Worm (Caenorhabditis elegans) whole organism, L4 larva: ENCODE measurements around the gene C55B6.7.

ENCODE experiments used
- F26F4.8 ChIP-seq: fragments of 200-800 bp; sonication (Bioruptor generic); conservative IDR thresholded peaks from 2 replicates; pipeline ENCODE4 v1.3.6; 2022; ENCODE audit warnings: missing genetic modification characterization, missing compliant biosample characterization
- R02D3.7 ChIP-seq: fragments of 150-350 bp; sonication (generic microtip); optimal IDR thresholded peaks from 3 replicates; lab custom pipeline; 2014; ENCODE audit warnings: missing biosample characterization, missing genetic modification characterization
- T20F7.1 ChIP-seq: fragments of 200-800 bp; sonication (Bioruptor generic); optimal IDR thresholded peaks from 2 replicates; lab custom pipeline; 2018; ENCODE audit warnings: mild to moderate bottlenecking, missing genetic modification characterization, missing compliant biosample characterization
- Y5F2A.4 ChIP-seq: fragments of 200-800 bp; sonication (Bioruptor generic); optimal IDR thresholded peaks from 2 replicates; lab custom pipeline; 2018; ENCODE audit warnings: mild to moderate bottlenecking, missing genetic modification characterization, missing compliant biosample characterization
- aha-1 ChIP-seq: fragments of 150-350 bp; peaks from one replicate; lab custom pipeline; 2014; ENCODE audit warnings: missing biosample characterization, missing genetic modification characterization
- attf-4 ChIP-seq: sonication (generic microtip); optimal IDR thresholded peaks from 3 replicates; lab custom pipeline; 2017; ENCODE audit warnings: missing biosample characterization, missing genetic modification characterization
- ceh-28 ChIP-seq: fragments of 150-350 bp; optimal IDR thresholded peaks from 2 replicates; lab custom pipeline; 2014; ENCODE audit warnings: missing biosample characterization, missing genetic modification reagents, missing genetic modification characterization
- dve-1 ChIP-seq: sonication (generic microtip); optimal IDR thresholded peaks from 2 replicates; lab custom pipeline; 2017; ENCODE audit warnings: antibody characterized with exemption, mild to moderate bottlenecking, missing genetic modification characterization, missing compliant biosample characterization; ENCODE audit not compliant: insufficient read depth
- egl-27 ChIP-seq: sonication (generic microtip); optimal IDR thresholded peaks from 3 replicates; lab custom pipeline; 2017; ENCODE audit warnings: missing biosample characterization, missing genetic modification reagents, missing genetic modification characterization
- hlh-30 ChIP-seq: sonication (generic microtip); optimal IDR thresholded peaks from 2 replicates; lab custom pipeline; 2017; ENCODE audit warnings: antibody characterized with exemption, mild to moderate bottlenecking, missing genetic modification characterization, missing compliant biosample characterization; ENCODE audit not compliant: insufficient read depth
- lir-3 ChIP-seq: sonication (generic microtip); optimal IDR thresholded peaks from 2 replicates; lab custom pipeline; 2016; ENCODE audit warnings: mild to moderate bottlenecking, missing genetic modification characterization, missing compliant biosample characterization
- madf-9 ChIP-seq: fragments of 200-800 bp; sonication (Bioruptor generic); conservative IDR thresholded peaks from 2 replicates; pipeline ENCODE4 v1.3.6; 2022; ENCODE audit warnings: missing genetic modification reagents, missing genetic modification characterization, missing compliant biosample characterization
- mdl-1 ChIP-seq, 2 experiments: fragments of 150-350 bp in 1 of 2; sonication (generic microtip) in 1 of 2; optimal IDR thresholded peaks; 2 replicates each; lab custom pipeline; 2014 to 2017; ENCODE audit warnings: missing biosample characterization in 2 of 2, missing genetic modification characterization in 2 of 2
- nhr-11 ChIP-seq: fragments of 150-350 bp; optimal IDR thresholded peaks from 2 replicates; lab custom pipeline; 2014; ENCODE audit warnings: missing biosample characterization, missing genetic modification characterization
- nhr-237 ChIP-seq: sonication (generic microtip); optimal IDR thresholded peaks from 2 replicates; lab custom pipeline; 2017; ENCODE audit warnings: missing biosample characterization, missing genetic modification characterization
- nhr-25 ChIP-seq: sonication (generic microtip); optimal IDR thresholded peaks from 2 replicates; lab custom pipeline; 2017; ENCODE audit warnings: missing genetic modification characterization, mild to moderate bottlenecking, missing compliant biosample characterization, antibody characterized with exemption, moderate library complexity, borderline replicate concordance; ENCODE audit not compliant: insufficient read depth
- nhr-28 ChIP-seq: fragments of 150-350 bp; optimal IDR thresholded peaks from 2 replicates; lab custom pipeline; 2014; ENCODE audit warnings: missing biosample characterization, missing genetic modification characterization
- nhr-42 ChIP-seq: fragments of 200-800 bp; sonication (Bioruptor generic); IDR thresholded peaks from 2 replicates; pipeline ENCODE4 v1.3.6; 2022; ENCODE audit warnings: missing genetic modification characterization, missing compliant biosample characterization
- nhr-48 ChIP-seq: sonication (generic microtip); optimal IDR thresholded peaks from 2 replicates; lab custom pipeline; 2016; ENCODE audit warnings: mild to moderate bottlenecking, missing genetic modification characterization, missing compliant biosample characterization
- rbr-2 ChIP-seq: sonication (generic microtip); optimal IDR thresholded peaks from 2 replicates; lab custom pipeline; 2016; ENCODE audit warnings: missing genotype, missing genetic modification characterization, missing compliant biosample characterization
- snpc-1.2 ChIP-seq: fragments of 200-800 bp; sonication (Bioruptor generic); IDR thresholded peaks from 2 replicates; pipeline ENCODE4 v1.3.6; 2022; ENCODE audit warnings: missing genetic modification reagents, missing genetic modification characterization, missing compliant biosample characterization
- tag-97 ChIP-seq: fragments of 200-800 bp; sonication (Bioruptor generic); IDR thresholded peaks from 2 replicates; pipeline ENCODE4 v1.3.6; 2022; ENCODE audit warnings: missing genetic modification characterization, missing compliant biosample characterization
- unc-62 ChIP-seq, 3 experiments: fragments of 150-350 bp in 1 of 3; sonication (generic microtip); optimal IDR thresholded peaks in 2 of 3; peaks in 1 of 3; 1 replicate in 1 of 3; 2 replicates in 2 of 3; lab custom pipeline; 2014 to 2017; ENCODE audit warnings: missing biosample characterization in 3 of 3, missing genetic modification characterization in 3 of 3, missing genetic modification reagents in 3 of 3, missing genotype in 1 of 3
- zag-1 ChIP-seq: fragments of 150-350 bp; optimal IDR thresholded peaks from 2 replicates; lab custom pipeline; 2014; ENCODE audit warnings: missing biosample characterization, missing genetic modification characterization
- zfp-2 ChIP-seq: sonication (generic microtip); optimal IDR thresholded peaks from 2 replicates; lab custom pipeline; 2016; ENCODE audit warnings: mild to moderate bottlenecking, missing genetic modification characterization, missing compliant biosample characterization
- zfp-3 ChIP-seq: fragments of 200-800 bp; sonication (Bioruptor generic); conservative IDR thresholded peaks from 2 replicates; pipeline ENCODE4 v1.3.6; 2022; ENCODE audit warnings: missing genetic modification reagents, missing genetic modification characterization, missing compliant biosample characterization

C55B6.7 gene

DNA sequence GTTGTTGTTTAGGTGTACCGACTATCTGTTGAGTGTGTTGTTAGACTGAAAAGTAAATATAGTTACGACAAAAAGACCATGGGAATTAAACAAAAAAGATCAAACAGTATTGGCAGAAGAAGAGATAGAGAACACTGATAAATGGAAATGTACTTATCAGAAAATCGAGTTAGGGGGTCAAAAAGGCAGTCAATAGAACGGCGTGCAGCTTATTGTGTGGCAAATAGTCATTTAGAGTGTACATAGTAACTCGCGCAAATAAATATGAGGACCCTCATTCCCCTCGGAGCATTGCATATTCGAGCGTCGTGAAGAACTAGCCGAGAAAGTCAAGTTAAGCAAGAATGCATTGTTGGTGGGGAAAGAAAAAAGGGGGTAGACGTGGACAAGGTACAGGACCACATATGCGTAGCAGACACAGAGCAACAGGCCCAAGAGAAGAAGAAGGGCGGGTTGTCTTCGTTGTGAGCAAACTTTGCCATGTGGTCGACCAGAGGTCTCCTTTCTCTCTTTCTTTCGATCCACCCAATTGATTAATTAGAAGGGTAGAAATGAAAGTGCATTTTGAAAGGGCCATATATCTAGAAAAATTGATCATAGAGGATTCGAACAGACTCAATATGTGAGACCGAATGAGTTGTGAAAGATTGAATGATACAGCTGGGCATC, 40.5 kb downstream of the C55B6.7 start, which contains the start of gene lam-2:
Gene lam-2, minus strand, starts transcription at position 51 of the 669 bp plus-strand sequence.
- TF ChIP-seq rbr-2, result no peak
- TF ChIP-seq lir-3 (tag; lab: Kevin White, UChicago), result no peak
- TF ChIP-seq nhr-237 (tag; lab: Kevin White, UChicago), result no peak
- no peak for TF ChIP-seq T20F7.1 (GFP tag; lab: Kevin White, UChicago)
- no peak for TF ChIP-seq egl-27 (tag; lab: Kevin White, UChicago)
- no peak for TF ChIP-seq snpc-1.2 (GFP tag; lab: Robert Waterston, UW)
- no peak for TF ChIP-seq Y5F2A.4 (GFP tag; lab: Kevin White, UChicago)

DNA sequence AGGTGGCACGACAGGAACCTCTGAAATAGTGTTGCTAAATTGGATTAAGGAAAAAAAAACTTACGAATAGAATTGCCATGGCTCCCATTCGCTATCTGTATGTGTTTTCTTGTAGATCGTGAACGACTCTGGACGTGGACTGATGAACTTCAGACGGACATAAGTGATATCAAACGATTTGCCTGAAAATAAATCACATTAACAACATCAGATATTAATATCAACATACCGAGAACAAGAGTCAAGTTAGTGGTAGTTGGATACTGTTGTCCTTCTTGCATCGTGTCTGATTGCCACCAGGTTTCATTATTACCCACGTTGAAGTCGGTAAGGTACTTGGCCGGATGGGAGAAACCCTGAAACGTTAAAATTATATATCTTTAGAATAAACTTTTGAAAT, 42.1 kb downstream of the C55B6.7 start:
- peak in 1 of 2 experiments; percentile 87 for TF ChIP-seq unc-62 (GFP tag; optimal IDR thresholded peaks at IDR 0.05 in 1 of 2; lab: Kevin White, UChicago)
- TF ChIP-seq unc-62 (tag; optimal IDR thresholded peaks at IDR 0.05; lab: Kevin White, UChicago), result no peak
- TF ChIP-seq zag-1 (tag; lab: Kevin White, UChicago), result no peak
- TF ChIP-seq, all 104 proteins: peak for 1

DNA sequence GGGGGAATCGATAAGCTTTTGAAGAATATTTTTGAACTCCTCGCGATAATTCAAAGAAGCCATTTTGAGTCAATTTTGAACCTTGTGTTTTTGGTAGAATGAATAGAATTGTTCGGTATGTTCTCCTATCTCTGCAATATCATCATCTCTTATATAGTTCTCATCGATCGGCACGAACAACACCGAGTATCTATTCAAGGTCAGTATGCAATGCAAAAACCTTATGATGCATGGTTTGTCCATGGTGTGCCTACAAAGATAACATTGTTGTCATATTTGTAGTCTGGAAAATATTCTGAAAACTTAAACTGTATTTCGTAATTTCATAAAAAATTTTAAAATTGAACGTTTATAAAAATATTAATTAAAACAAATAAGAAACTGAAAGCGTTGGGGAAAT, 48.3 kb downstream of the C55B6.7 start, which contains the start of gene alh-10:
Gene alh-10, minus strand, starts transcription at position 127 of the 400 bp plus-strand sequence.
- TF ChIP-seq aha-1 (tag; lab: Kevin White, UChicago) (no peak), R02D3.7 (no peak), madf-9 (no peak), F26F4.8 (GFP tag; lab: Robert Waterston, UW) (no peak), nhr-237 (tag; lab: Kevin White, UChicago) (no peak), zfp-2 (no peak), ceh-28 (tag; lab: Kevin White, UChicago) (no peak), nhr-11 (tag; lab: Kevin White, UChicago) (no peak), tag-97 (GFP tag; lab: Robert Waterston, UW) (no peak), hlh-30 (tag; lab: Kevin White, UChicago) (peak; percentile 46), zfp-3 (GFP tag; lab: Robert Waterston, UW) (no peak), mdl-1 (tag; optimal IDR thresholded peaks at IDR 0.05; lab: Kevin White, UChicago) (no peak), dve-1 (tag; lab: Kevin White, UChicago) (peak; percentile 39), attf-4 (tag; lab: Kevin White, UChicago) (no peak), nhr-28 (tag; lab: Kevin White, UChicago) (peak; percentile 92), nhr-25 (tag; lab: Kevin White, UChicago) (no peak), nhr-48 (tag; lab: Kevin White, UChicago) (no peak), nhr-42 (GFP tag; lab: Robert Waterston, UW) (no peak)
